Worm (Caenorhabditis elegans) whole organism, early embryonic: ENCODE results near the gene pho-11.

Experiments
- B0310.2 ChIP-seq: sonication (generic microtip); optimal IDR thresholded peaks from 2 replicates; lab custom pipeline; 2016; ENCODE audit warnings: mild to moderate bottlenecking, missing genetic modification characterization, missing compliant biosample characterization
- aly-1 ChIP-seq: sonication (generic microtip); optimal IDR thresholded peaks from 2 replicates; lab custom pipeline; 2016; ENCODE audit warnings: missing genetic modification characterization, missing compliant biosample characterization
- ama-1 ChIP-seq: fragments of 150-350 bp; optimal IDR thresholded peaks from 2 replicates; lab custom pipeline; 2014
- ceh-36 ChIP-seq: sonication (generic microtip); optimal IDR thresholded peaks from 2 replicates; lab custom pipeline; 2016; ENCODE audit warnings: missing genetic modification characterization, inconsistent platforms, missing compliant biosample characterization
- ets-7 ChIP-seq: sonication (generic microtip); optimal IDR thresholded peaks from 2 replicates; lab custom pipeline; 2016; ENCODE audit warnings: missing genotype, missing genetic modification characterization, missing compliant biosample characterization
- hmbx-1 ChIP-seq: sonication (generic microtip); optimal IDR thresholded peaks from 2 replicates; lab custom pipeline; 2016; ENCODE audit warnings: mild to moderate bottlenecking, missing genetic modification characterization, missing compliant biosample characterization
- hmg-4 ChIP-seq: fragments of 200-800 bp; sonication (Bioruptor generic); optimal IDR thresholded peaks from 2 replicates; lab custom pipeline; 2018; ENCODE audit warnings: mild to moderate bottlenecking, missing genetic modification characterization, missing compliant biosample characterization
- tbx-11 ChIP-seq: fragments of 200-800 bp; sonication (Bioruptor generic); IDR thresholded peaks from 2 replicates; pipeline ENCODE4 v1.3.6; 2022; ENCODE audit warnings: missing genetic modification characterization, missing compliant biosample characterization
- tbx-37 ChIP-seq: fragments of 200-800 bp; sonication (Bioruptor generic); conservative IDR thresholded peaks from 2 replicates; pipeline ENCODE4 v1.3.6; 2022; ENCODE audit warnings: missing genetic modification reagents, missing genetic modification characterization, missing compliant biosample characterization

- TF ChIP-seq aly-1 (tag; lab: Kevin White, UChicago) (no peak), ets-7 (tag; lab: Kevin White, UChicago) (no peak), B0310.2 (tag; lab: Kevin White, UChicago) (no peak), tbx-11 (GFP tag; lab: Robert Waterston, UW) (no peak), tbx-37 (no peak), ceh-36 (tag; lab: Kevin White, UChicago) (no peak), ama-1 (no peak), hmg-4 (no peak), hmbx-1 (tag; lab: Kevin White, UChicago) (no peak)
Measured at ce11 chrII:9928470-9928869, 3.2 kb upstream of the pho-11 start.
